Worm (Caenorhabditis elegans) whole organism, L3 larva: ENCODE measurements around the gene R53.8.
"Not testable (repeated sequence)": the region's sequence is repeated elsewhere in the genome, so short reads cannot be mapped to it uniquely, and the experiment has no call there.

Experiments
- ZK546.5 ChIP-seq: sonication (generic microtip); optimal IDR thresholded peaks from 2 replicates; lab custom pipeline; 2017; ENCODE audit warnings: missing biosample characterization, missing genetic modification characterization
- ama-1 ChIP-seq: fragments of 150-350 bp; optimal IDR thresholded peaks from 2 replicates; lab custom pipeline; 2018
- ceh-16 ChIP-seq: sonication (generic microtip); optimal IDR thresholded peaks from 2 replicates; lab custom pipeline; 2017; ENCODE audit warnings: missing biosample characterization, missing genetic modification characterization
- ceh-28 ChIP-seq: fragments of 150-350 bp; optimal IDR thresholded peaks from 2 replicates; lab custom pipeline; 2014; ENCODE audit warnings: missing biosample characterization, missing genetic modification reagents, missing genetic modification characterization
- ceh-82 ChIP-seq: fragments of 150-350 bp; optimal IDR thresholded peaks from 2 replicates; lab custom pipeline; 2014; ENCODE audit warnings: missing biosample characterization, missing genetic modification characterization
- daf-12 ChIP-seq: fragments of 150-350 bp; optimal IDR thresholded peaks from 2 replicates; lab custom pipeline; 2014; ENCODE audit warnings: missing biosample characterization, missing genetic modification reagents, missing genetic modification characterization
- egl-27 ChIP-seq: sonication (generic microtip); optimal IDR thresholded peaks from 4 replicates; lab custom pipeline; 2017; ENCODE audit warnings: missing biosample characterization, missing genetic modification reagents, missing genetic modification characterization
- egl-5 ChIP-seq: fragments of 150-350 bp; optimal IDR thresholded peaks from 2 replicates; lab custom pipeline; 2017; ENCODE audit warnings: missing biosample characterization, missing genetic modification reagents, missing genetic modification characterization, inconsistent platforms
- elt-1 ChIP-seq: fragments of 150-350 bp; optimal IDR thresholded peaks from 2 replicates; lab custom pipeline; 2014; ENCODE audit warnings: missing biosample characterization, missing genetic modification characterization
- elt-2 ChIP-seq: sonication (generic microtip); optimal IDR thresholded peaks from 2 replicates; lab custom pipeline; 2016; ENCODE audit warnings: missing genetic modification reagents, mild to moderate bottlenecking, missing genetic modification characterization, missing compliant biosample characterization
- elt-3 ChIP-seq, 3 experiments: fragments of 150-350 bp in 1 of 3; sonication (generic microtip) in 2 of 3; optimal IDR thresholded peaks; 2 replicates in 2 of 3; 4 replicates in 1 of 3; lab custom pipeline; 2014 to 2017; ENCODE audit warnings: missing biosample characterization in 3 of 3, missing genetic modification characterization in 3 of 3
- eor-1 ChIP-seq, 2 experiments: fragments of 150-350 bp; optimal IDR thresholded peaks; 2 replicates each; lab custom pipeline; 2014 to 2018; ENCODE audit warnings: missing biosample characterization in 2 of 2, missing genetic modification characterization in 2 of 2
- fkh-10 ChIP-seq: sonication (generic microtip); optimal IDR thresholded peaks from 2 replicates; lab custom pipeline; 2017; ENCODE audit warnings: missing biosample characterization, missing genetic modification reagents, missing genetic modification characterization
- fkh-2 ChIP-seq: fragments of 150-350 bp; optimal IDR thresholded peaks from 2 replicates; lab custom pipeline; 2014; ENCODE audit warnings: missing biosample characterization, missing genetic modification reagents, missing genetic modification characterization
- fos-1 ChIP-seq: fragments of 150-350 bp; optimal IDR thresholded peaks from 2 replicates; lab custom pipeline; 2014; ENCODE audit warnings: missing biosample characterization, missing genetic modification characterization
- hmg-11 ChIP-seq: sonication (generic microtip); optimal IDR thresholded peaks from 2 replicates; lab custom pipeline; 2016; ENCODE audit warnings: missing genetic modification characterization, missing compliant biosample characterization
- jun-1 ChIP-seq: fragments of 150-350 bp; optimal IDR thresholded peaks from 2 replicates; lab custom pipeline; 2014; ENCODE audit warnings: missing biosample characterization, missing genetic modification reagents, missing genetic modification characterization
- lin-15B ChIP-seq: fragments of 150-350 bp; optimal IDR thresholded peaks from 2 replicates; lab custom pipeline; 2014; ENCODE audit warnings: missing biosample characterization, missing genetic modification characterization
- lin-39 ChIP-seq: fragments of 150-350 bp; optimal IDR thresholded peaks from 2 replicates; lab custom pipeline; 2018; ENCODE audit warnings: missing biosample characterization, missing genetic modification reagents, missing genetic modification characterization
- lsy-12 ChIP-seq: sonication (generic microtip); optimal IDR thresholded peaks from 2 replicates; lab custom pipeline; 2016; ENCODE audit warnings: mild to moderate bottlenecking, missing genetic modification characterization, missing compliant biosample characterization
- nfya-1 ChIP-seq: sonication (generic microtip); optimal IDR thresholded peaks from 2 replicates; lab custom pipeline; 2017; ENCODE audit warnings: missing genetic modification characterization, mild to moderate bottlenecking, missing compliant biosample characterization, antibody characterized with exemption, moderate library complexity; ENCODE audit not compliant: insufficient read depth
- nhr-11 ChIP-seq: fragments of 150-350 bp; optimal IDR thresholded peaks from 2 replicates; lab custom pipeline; 2014; ENCODE audit warnings: missing biosample characterization, missing genetic modification characterization
- nhr-12 ChIP-seq: fragments of 150-350 bp; optimal IDR thresholded peaks from 2 replicates; lab custom pipeline; 2014; ENCODE audit warnings: missing biosample characterization, missing genetic modification characterization
- nhr-23 ChIP-seq: fragments of 150-350 bp; optimal IDR thresholded peaks from 2 replicates; lab custom pipeline; 2014; ENCODE audit warnings: missing biosample characterization, missing genetic modification reagents, missing genetic modification characterization
- nhr-25 ChIP-seq: sonication (generic microtip); optimal IDR thresholded peaks from 2 replicates; lab custom pipeline; 2017; ENCODE audit warnings: missing biosample characterization, missing genetic modification characterization
- nhr-43 ChIP-seq: sonication (generic microtip); optimal IDR thresholded peaks from 2 replicates; lab custom pipeline; 2016; ENCODE audit warnings: mild to moderate bottlenecking, missing genetic modification characterization, missing compliant biosample characterization; ENCODE audit not compliant: poor library complexity, severe bottlenecking
- nhr-76 ChIP-seq: fragments of 150-350 bp; sonication (generic microtip); optimal IDR thresholded peaks from 5 replicates; lab custom pipeline; 2014; ENCODE audit warnings: missing biosample characterization, missing genetic modification characterization
- nhr-77 ChIP-seq: fragments of 150-350 bp; optimal IDR thresholded peaks from 2 replicates; lab custom pipeline; 2014; ENCODE audit warnings: missing biosample characterization, missing genetic modification characterization
- pha-4 ChIP-seq: fragments of 150-350 bp; optimal IDR thresholded peaks from 2 replicates; lab custom pipeline; 2014; ENCODE audit warnings: missing biosample characterization, missing genetic modification reagents, missing genetic modification characterization
- pqm-1 ChIP-seq: fragments of 150-350 bp; optimal IDR thresholded peaks from 2 replicates; lab custom pipeline; 2017; ENCODE audit warnings: missing biosample characterization, missing genetic modification characterization, inconsistent platforms
- sea-2 ChIP-seq: fragments of 150-350 bp; sonication (generic microtip); optimal IDR thresholded peaks from 4 replicates; lab custom pipeline; 2014; ENCODE audit warnings: missing biosample characterization, missing genetic modification reagents, missing genetic modification characterization
- skn-1 ChIP-seq: fragments of 150-350 bp; optimal IDR thresholded peaks from 2 replicates; lab custom pipeline; 2014; ENCODE audit warnings: missing biosample characterization, missing genetic modification characterization
- snpc-4 ChIP-seq: fragments of 150-350 bp; optimal IDR thresholded peaks from 2 replicates; lab custom pipeline; 2014; ENCODE audit warnings: missing biosample characterization, missing genetic modification characterization
- tbx-2 ChIP-seq: sonication (generic microtip); optimal IDR thresholded peaks from 2 replicates; lab custom pipeline; 2016; ENCODE audit warnings: mild to moderate bottlenecking, missing genetic modification characterization, missing compliant biosample characterization
- unc-62 ChIP-seq: fragments of 150-350 bp; sonication (generic microtip); optimal IDR thresholded peaks from 4 replicates; lab custom pipeline; 2014; ENCODE audit warnings: missing biosample characterization, missing genetic modification reagents, missing genetic modification characterization
- zag-1 ChIP-seq: fragments of 150-350 bp; optimal IDR thresholded peaks from 2 replicates; lab custom pipeline; 2014; ENCODE audit warnings: missing biosample characterization, missing genetic modification characterization

R53.8 gene

ce11 chrII:10001065-10001464, 24.6 kb downstream of the R53.8 start, which contains the start of gene nlt-1:
TSS of gene nlt-1 (minus strand) at chrII:10001142.
- TF ChIP-seq pqm-1 (tag; lab: Kevin White, UChicago) (peak; percentile 98), pha-4 (peak; percentile 50), jun-1 (tag; lab: Kevin White, UChicago) (peak; percentile 80), nhr-23 (tag; lab: Kevin White, UChicago) (peak; percentile 13), elt-2 (tag; lab: Kevin White, UChicago) (peak; percentile 98), tbx-2 (tag; lab: Kevin White, UChicago) (no peak), nfya-1 (no peak)

- no peak for TF ChIP-seq lin-39 (tag; lab: Kevin White, UChicago)
- TF ChIP-seq egl-27, result no peak
- TF ChIP-seq fkh-2, result no peak
- TF ChIP-seq nhr-11, result no peak
- TF ChIP-seq nhr-23 (tag; lab: Kevin White, UChicago), result no peak
- no peak for TF ChIP-seq ceh-28 (tag; lab: Kevin White, UChicago)
- no peak for TF ChIP-seq fos-1
Observed at ce11 chrII:10001546-10001945, 25.0 kb downstream of the R53.8 start, which contains the start of gene ZK892.3. TSS of gene ZK892.3 (plus strand) at chrII:10001846.

- TF ChIP-seq egl-27; ama-1 (lab: Kevin White, UChicago); nhr-43 (tag; lab: Kevin White, UChicago): not testable (repeated sequence)
- TF ChIP-seq, all 47 proteins: peak for 0; not testable (repeated sequence) for 47
Observed at ce11 chrII:10006266-10006665, 29.8 kb downstream of the R53.8 start, which contains the start of gene ZK892.4. TSS of gene ZK892.4 (plus strand) at chrII:10006566.

ce11 chrII:10007917-10008316, 31.4 kb downstream of the R53.8 start, which contains the start of gene ZK892.5:
TSS of gene ZK892.5 (plus strand) at chrII:10008217.
- no peak for TF ChIP-seq elt-2 (tag; lab: Kevin White, UChicago)
- no peak for TF ChIP-seq skn-1 (tag; lab: Kevin White, UChicago)
- no peak for TF ChIP-seq sea-2 (GFP tag; lab: Kevin White, UChicago)
- TF ChIP-seq eor-1 (tag; optimal IDR thresholded peaks at IDR 0.05; lab: Kevin White, UChicago), result no peak
- no peak for TF ChIP-seq ama-1 (lab: Kevin White, UChicago)
- no peak for TF ChIP-seq nhr-76
- TF ChIP-seq lsy-12 (tag; lab: Kevin White, UChicago), result no peak
- no peak for TF ChIP-seq nhr-25 (tag; lab: Kevin White, UChicago)
- TF ChIP-seq nhr-23 (tag; lab: Kevin White, UChicago), result no peak
- no peak for TF ChIP-seq pqm-1 (tag; lab: Kevin White, UChicago)
- no peak for TF ChIP-seq elt-1 (tag; lab: Kevin White, UChicago)
- no peak for TF ChIP-seq ceh-16
- TF ChIP-seq tbx-2 (tag; lab: Kevin White, UChicago), result no peak
- no peak for TF ChIP-seq elt-3 (tag; optimal IDR thresholded peaks at IDR 0.05; lab: Kevin White, UChicago)
- TF ChIP-seq fkh-2, result no peak
- no peak for TF ChIP-seq nhr-77 (tag; lab: Kevin White, UChicago)

ce11 chrII:10008552-10008951, 32.0 kb downstream of the R53.8 start:
- TF ChIP-seq nfya-1 (no peak), elt-2 (tag; lab: Kevin White, UChicago) (no peak), pha-4 (no peak), zag-1 (no peak), snpc-4 (tag; lab: Kevin White, UChicago) (no peak), ceh-82 (tag; lab: Kevin White, UChicago) (no peak), fkh-10 (GFP tag; lab: Kevin White, UChicago) (no peak), nhr-23 (tag; lab: Kevin White, UChicago) (no peak), fos-1 (no peak), jun-1 (tag; lab: Kevin White, UChicago) (no peak), ceh-16 (no peak), lin-15B (tag; lab: Kevin White, UChicago) (no peak), egl-5 (tag; lab: Kevin White, UChicago) (no peak), ZK546.5 (tag; lab: Kevin White, UChicago) (no peak)
- TF ChIP-seq, all 47 proteins: peak for 0

- no peak for TF ChIP-seq ceh-28 (tag; lab: Kevin White, UChicago)
- no peak for TF ChIP-seq nhr-76
- no peak for TF ChIP-seq nhr-12
- peak; percentile 5 for TF ChIP-seq nhr-23 (tag; lab: Kevin White, UChicago)
- TF ChIP-seq eor-1 (tag; optimal IDR thresholded peaks at IDR 0.05; lab: Kevin White, UChicago), result no peak
- TF ChIP-seq ceh-16, result no peak
- TF ChIP-seq nhr-43 (tag; lab: Kevin White, UChicago), result no peak
- no peak for TF ChIP-seq pha-4
- no peak for TF ChIP-seq zag-1
- no peak for TF ChIP-seq ceh-82 (tag; lab: Kevin White, UChicago)
- peak; percentile 32 for TF ChIP-seq nhr-25 (tag; lab: Kevin White, UChicago)
- TF ChIP-seq elt-1 (tag; lab: Kevin White, UChicago), result no peak
- TF ChIP-seq hmg-11 (tag; lab: Kevin White, UChicago), result no peak
- no peak for TF ChIP-seq daf-12
- TF ChIP-seq ama-1 (lab: Kevin White, UChicago), result no peak
- TF ChIP-seq unc-62, result no peak
Observed at ce11 chrII:10010914-10011313, 34.4 kb downstream of the R53.8 start.
